Worm (Caenorhabditis elegans) whole organism, L4/young adult: ENCODE data around the gene T28A11.25.

Experiments used
- W03F9.2 ChIP-seq: fragments of 150-350 bp; optimal IDR thresholded peaks from 2 replicates; lab custom pipeline; 2014; ENCODE audit warnings: missing biosample characterization, missing genetic modification characterization
- dao-5 ChIP-seq: sonication (generic microtip); optimal IDR thresholded peaks from 2 replicates; lab custom pipeline; 2016; ENCODE audit warnings: missing genotype, missing genetic modification characterization, moderate library complexity, missing compliant biosample characterization
- him-1 ChIP-seq: sonication (generic microtip); optimal IDR thresholded peaks from 2 replicates; lab custom pipeline; 2016; ENCODE audit warnings: missing genotype, missing genetic modification reagents, missing genetic modification characterization, missing compliant biosample characterization

- no peak for TF ChIP-seq dao-5 (tag; lab: Kevin White, UChicago)
- no peak for TF ChIP-seq W03F9.2 (tag; lab: Kevin White, UChicago)
- TF ChIP-seq him-1 (tag; lab: Kevin White, UChicago): no peak
Observed at ce11 chrV:3273577-3274100, 8.0 kb upstream of the T28A11.25 start, which contains the start of gene T28A11.4.
